Fruit fly (Drosophila melanogaster) whole organism, embryonic: ENCODE data around the gene mag.
"Not testable (repeated sequence)": the region's sequence is repeated elsewhere in the genome, so short reads cannot be mapped to it uniquely, and the experiment has no call there.

Experiments used
- CG11085 ChIP-seq: fragments of 200-800 bp; sonication (Bioruptor generic); IDR thresholded peaks from 2 replicates; pipeline ENCODE4 v1.3.6; 2022; ENCODE audit warnings: missing biosample characterization, missing genetic modification characterization
- CG12236 ChIP-seq: fragments of 200-800 bp; sonication (Bioruptor generic); optimal IDR thresholded peaks from 2 replicates; lab custom pipeline; 2016; ENCODE audit warnings: missing biosample characterization, missing genetic modification characterization
- CG12744 ChIP-seq: fragments of 200-800 bp; sonication (Bioruptor generic); optimal IDR thresholded peaks from 2 replicates; lab custom pipeline; 2016; ENCODE audit warnings: missing biosample characterization, missing genetic modification characterization
- CG14860 ChIP-seq: fragments of 200-800 bp; sonication (Bioruptor generic); IDR thresholded peaks from 3 replicates; pipeline ENCODE4 v1.3.6; 2022; ENCODE audit warnings: missing biosample characterization, missing genetic modification characterization; ENCODE audit not compliant: partially characterized antibody
- CG1529 ChIP-seq: fragments of 200-800 bp; sonication (Bioruptor generic); optimal IDR thresholded peaks from 3 replicates; lab custom pipeline; 2018; ENCODE audit warnings: missing biosample characterization, missing genetic modification characterization
- CG16813 ChIP-seq: fragments of 200-800 bp; sonication (Bioruptor generic); IDR thresholded peaks from 3 replicates; pipeline ENCODE4 v1.3.6; 2022; ENCODE audit warnings: missing biosample characterization, missing genetic modification characterization; ENCODE audit not compliant: partially characterized antibody
- CG34422 ChIP-seq: fragments of 200-800 bp; sonication (Bioruptor generic); IDR thresholded peaks from 3 replicates; pipeline ENCODE4 v1.3.6; 2022; ENCODE audit warnings: missing biosample characterization, missing genetic modification characterization
- CG6791 ChIP-seq: fragments of 200-800 bp; sonication (Bioruptor generic); IDR thresholded peaks from 3 replicates; pipeline ENCODE4 v1.3.6; 2022; ENCODE audit warnings: missing biosample characterization, missing genetic modification characterization; ENCODE audit not compliant: partially characterized antibody
- CG6854 ChIP-seq: fragments of 200-800 bp; sonication (Bioruptor generic); optimal IDR thresholded peaks from 3 replicates; lab custom pipeline; 2017; ENCODE audit warnings: missing biosample characterization, mild to moderate bottlenecking, missing genetic modification characterization
- CG7357 ChIP-seq: fragments of 200-800 bp; sonication (Bioruptor generic); IDR thresholded peaks from 3 replicates; pipeline ENCODE4 v1.3.6; 2022; ENCODE audit warnings: missing biosample characterization, missing genetic modification characterization
- CG7745 ChIP-seq: fragments of 200-800 bp; sonication (Bioruptor generic); optimal IDR thresholded peaks from 2 replicates; lab custom pipeline; 2018; ENCODE audit warnings: missing biosample characterization, mild to moderate bottlenecking, missing genetic modification characterization, moderate library complexity
- CG7963 ChIP-seq: fragments of 200-800 bp; sonication (Bioruptor generic); IDR thresholded peaks from 3 replicates; pipeline ENCODE4 v1.3.6; 2022; ENCODE audit warnings: missing biosample characterization, missing genetic modification characterization; ENCODE audit not compliant: partially characterized antibody
- CG8478 ChIP-seq: fragments of >200 bp; optimal IDR thresholded peaks from 2 replicates; lab custom pipeline; 2018
- CG8944 ChIP-seq: fragments of 200-800 bp; sonication (Bioruptor generic); optimal IDR thresholded peaks from 3 replicates; lab custom pipeline; 2016; ENCODE audit warnings: missing biosample characterization, missing genetic modification characterization
- CG9727 ChIP-seq: fragments of 200-800 bp; sonication (Bioruptor generic); optimal IDR thresholded peaks from 3 replicates; lab custom pipeline; 2017; ENCODE audit warnings: missing biosample characterization, mild to moderate bottlenecking, missing genetic modification characterization
- Dll ChIP-seq: fragments of 200-800 bp; sonication (Bioruptor generic); IDR thresholded peaks from 4 replicates; pipeline ENCODE4 v1.3.6; 2022; ENCODE audit warnings: missing biosample characterization, missing genetic modification characterization; ENCODE audit not compliant: partially characterized antibody
- Doc3 ChIP-seq: fragments of 200-800 bp; sonication (Bioruptor generic); IDR thresholded peaks from 3 replicates; pipeline ENCODE4 v1.3.6; 2022; ENCODE audit warnings: missing biosample characterization, missing genetic modification characterization; ENCODE audit not compliant: partially characterized antibody
- Dp ChIP-seq: fragments of 200-800 bp; sonication (Bioruptor generic); optimal IDR thresholded peaks from 2 replicates; lab custom pipeline; 2018; ENCODE audit warnings: missing biosample characterization, mild to moderate bottlenecking, missing genetic modification characterization, moderate library complexity
- Ets65A ChIP-seq: fragments of 200-800 bp; sonication (Bioruptor generic); peaks from one replicate; lab custom pipeline; 2016; ENCODE audit warnings: missing biosample characterization, missing genetic modification characterization
- HLH4C ChIP-seq: fragments of 200-800 bp; sonication (Bioruptor generic); IDR thresholded peaks from 3 replicates; pipeline ENCODE4 v1.3.6; 2022; ENCODE audit warnings: missing biosample characterization, missing genetic modification characterization; ENCODE audit not compliant: partially characterized antibody
- HLH54F ChIP-seq: fragments of 200-800 bp; sonication (Bioruptor generic); optimal IDR thresholded peaks from 3 replicates; lab custom pipeline; 2016; ENCODE audit warnings: missing biosample characterization, missing genetic modification characterization
- MTF-1 ChIP-seq: fragments of 200-800 bp; sonication (Bioruptor generic); optimal IDR thresholded peaks from 2 replicates; lab custom pipeline; 2018; ENCODE audit warnings: missing biosample characterization, mild to moderate bottlenecking, missing genetic modification characterization, borderline replicate concordance
- Scr ChIP-seq: fragments of 200-800 bp; sonication (Bioruptor generic); IDR thresholded peaks from 2 replicates; pipeline ENCODE4 v1.3.6; 2022; ENCODE audit warnings: missing biosample characterization, missing genetic modification characterization; ENCODE audit not compliant: partially characterized antibody
- Sry-β ChIP-seq: fragments of 200-800 bp; sonication (Bioruptor generic); optimal IDR thresholded peaks from 2 replicates; lab custom pipeline; 2018; ENCODE audit warnings: missing biosample characterization, mild to moderate bottlenecking, missing genetic modification characterization, moderate library complexity
- abd-A ChIP-seq: fragments of 200-800 bp; sonication (Bioruptor generic); optimal IDR thresholded peaks from 3 replicates; lab custom pipeline; 2019; ENCODE audit warnings: missing biosample characterization, mild to moderate bottlenecking, missing genetic modification characterization, moderate library complexity
- btn ChIP-seq: fragments of 200-800 bp; sonication (Bioruptor generic); optimal IDR thresholded peaks from 2 replicates; lab custom pipeline; 2016; ENCODE audit warnings: missing biosample characterization, missing genetic modification characterization
- emc ChIP-seq: fragments of 200-800 bp; sonication (Bioruptor generic); optimal IDR thresholded peaks from 2 replicates; lab custom pipeline; 2016; ENCODE audit warnings: missing biosample characterization, missing genetic modification characterization
- eve ChIP-seq, 2 experiments: fragments of >200 bp; optimal IDR thresholded peaks; 2 replicates each; lab custom pipeline; 2017; ENCODE audit warnings: missing biosample characterization in 2 of 2, missing genetic modification characterization in 2 of 2
- fd96Cb ChIP-seq: fragments of 200-800 bp; sonication (Bioruptor generic); optimal IDR thresholded peaks from 2 replicates; lab custom pipeline; 2018; ENCODE audit warnings: missing biosample characterization, mild to moderate bottlenecking, missing genetic modification characterization, moderate library complexity
- gsb ChIP-seq: fragments of 200-800 bp; sonication (Bioruptor generic); IDR thresholded peaks from 2 replicates; pipeline ENCODE4 v1.3.6; 2022; ENCODE audit warnings: missing biosample characterization, missing genetic modification characterization
- hkb ChIP-seq, 2 experiments: fragments of 200-800 bp in 1 of 2; fragments of >200 bp in 1 of 2; sonication (Bioruptor generic) in 1 of 2; IDR thresholded peaks in 1 of 2; optimal IDR thresholded peaks in 1 of 2; 2 replicates each; pipeline versions ENCODE4 v1.3.6 to Lab custom; 2017 to 2022; ENCODE audit warnings: missing biosample characterization in 1 of 2, missing genetic modification characterization in 1 of 2
- inv ChIP-seq: fragments of 200-800 bp; sonication (Bioruptor generic); IDR thresholded peaks from 2 replicates; pipeline ENCODE4 v1.3.6; 2022; ENCODE audit warnings: missing biosample characterization, missing genetic modification characterization; ENCODE audit not compliant: partially characterized antibody
- knrl ChIP-seq: fragments of 200-800 bp; sonication (Bioruptor generic); IDR thresholded peaks from 3 replicates; pipeline ENCODE4 v1.3.6; 2022; ENCODE audit warnings: missing biosample characterization, missing genetic modification characterization; ENCODE audit not compliant: partially characterized antibody
- mld ChIP-seq: fragments of 200-800 bp; sonication (Bioruptor generic); IDR thresholded peaks from 3 replicates; pipeline ENCODE4 v1.3.6; 2022; ENCODE audit warnings: missing biosample characterization, missing genetic modification characterization; ENCODE audit not compliant: partially characterized antibody
- nerfin-2 ChIP-seq: fragments of 200-800 bp; sonication (Bioruptor generic); IDR thresholded peaks from 2 replicates; pipeline ENCODE4 v1.3.6; 2022; ENCODE audit warnings: missing biosample characterization, missing genetic modification characterization; ENCODE audit not compliant: partially characterized antibody
- onecut ChIP-seq: fragments of 200-800 bp; sonication (Bioruptor generic); IDR thresholded peaks from 2 replicates; pipeline ENCODE4 v1.3.6; 2022; ENCODE audit warnings: missing biosample characterization, missing genetic modification characterization
- pho ChIP-seq: fragments of 200-800 bp; sonication (Bioruptor generic); optimal IDR thresholded peaks from 2 replicates; lab custom pipeline; 2016; ENCODE audit warnings: missing biosample characterization, missing genetic modification characterization
- tna ChIP-seq: fragments of 200-800 bp; sonication (Bioruptor generic); IDR thresholded peaks from 2 replicates; pipeline ENCODE4 v1.3.6; 2022; ENCODE audit warnings: missing biosample characterization, missing genetic modification characterization; ENCODE audit not compliant: partially characterized antibody
- toy ChIP-seq: fragments of 200-800 bp; sonication (Bioruptor generic); IDR thresholded peaks from 2 replicates; pipeline ENCODE4 v1.3.6; 2022; ENCODE audit warnings: missing biosample characterization, missing genetic modification characterization
- vnd ChIP-seq: fragments of 200-800 bp; sonication (Bioruptor generic); IDR thresholded peaks from 3 replicates; pipeline ENCODE4 v1.3.6; 2022; ENCODE audit warnings: missing biosample characterization, missing genetic modification characterization; ENCODE audit not compliant: partially characterized antibody

mag gene

DNA sequence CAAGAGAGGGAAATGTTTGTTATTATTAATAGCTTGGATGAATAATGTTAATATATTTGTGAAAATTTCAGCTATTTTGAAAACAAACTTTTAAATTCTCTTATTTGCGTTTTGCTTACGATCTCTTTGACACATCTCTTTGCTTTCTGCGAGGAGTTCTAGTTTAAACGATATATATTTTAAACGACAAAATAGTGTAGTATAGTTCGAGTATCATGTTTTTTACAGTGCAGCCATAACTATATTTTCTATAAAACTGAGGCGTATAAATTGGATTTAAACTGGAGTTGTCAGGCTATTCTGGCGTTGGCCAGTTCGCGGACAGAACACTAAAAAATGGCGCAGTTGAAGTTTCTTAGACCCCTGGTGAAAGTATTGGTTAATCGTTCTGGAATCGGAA is 39.1 kb downstream of the mag start, which contains the start of gene CG18281:
CG18281 (plus strand) TSS at position 301 of the 400 bp plus-strand sequence.
- TF ChIP-seq Doc3; CG9727 (GFP tag; lab: Kevin White, UChicago); CG11085: not testable (repeated sequence)

- TF ChIP-seq toy (GFP tag; lab: Robert Waterston, UW) (no peak), CG14860 (GFP tag; lab: Robert Waterston, UW) (peak; percentile 58; the same call in 2 of the 3 replicates), CG8944 (GFP tag; lab: Kevin White, UChicago) (no peak), Dp (GFP tag; lab: Kevin White, UChicago) (no peak), pho (no peak), mld (GFP tag; lab: Robert Waterston, UW) (0 out of 3 replicates have a peak, but pooled peaks have one; percentile 35), CG6791 (GFP tag; lab: Robert Waterston, UW) (peak; percentile 54; the same call in 2 of the 3 replicates), Ets65A (GFP tag; lab: Kevin White, UChicago) (peak; percentile 52), Scr (GFP tag; lab: Robert Waterston, UW) (peak; percentile 46), nerfin-2 (GFP tag; lab: Robert Waterston, UW) (peak; percentile 54), CG12236 (GFP tag; lab: Kevin White, UChicago) (no peak), knrl (GFP tag; lab: Robert Waterston, UW) (peak; percentile 11; the same call in 1 of the 3 replicates), onecut (GFP tag; lab: Robert Waterston, UW) (no peak), eve (GFP tag; optimal IDR thresholded peaks at IDR 0.05; lab: Kevin White, UChicago) (no peak), CG7357 (no peak), MTF-1 (GFP tag; lab: Kevin White, UChicago) (no peak), inv (GFP tag; lab: Robert Waterston, UW) (peak; percentile 25; the same call in 1 of the 2 replicates), HLH54F (no peak), CG11085 (no peak), btn (GFP tag; lab: Kevin White, UChicago) (no peak), abd-A (tag; lab: Kevin White, UChicago) (no peak), Sry-β (no peak), CG12744 (GFP tag; lab: Kevin White, UChicago) (no peak), CG34422 (GFP tag; lab: Robert Waterston, UW) (no peak), fd96Cb (tag; lab: Kevin White, UChicago) (no peak), vnd (GFP tag; lab: Robert Waterston, UW) (0 out of 3 replicates have a peak, but pooled peaks have one; percentile 36), gsb (GFP tag; lab: Robert Waterston, UW) (no peak), CG16813 (GFP tag; lab: Robert Waterston, UW) (peak; percentile 78), CG7963 (GFP tag; lab: Robert Waterston, UW) (peak; percentile 42; the same call in 2 of the 3 replicates), CG8478 (no peak), emc (GFP tag; lab: Kevin White, UChicago) (no peak), CG7745 (tag; lab: Kevin White, UChicago) (no peak), Dll (0 out of 4 replicates have a peak, but pooled peaks have one; percentile 24), hkb (optimal IDR thresholded peaks at IDR 0.05; lab: Kevin White, UChicago) (no peak), hkb (GFP tag; IDR thresholded peaks at IDR 0.05; lab: Robert Waterston, UW) (no peak), CG1529 (GFP tag; lab: Kevin White, UChicago) (no peak), tna (GFP tag; lab: Robert Waterston, UW) (peak; percentile 50; the same call in 1 of the 2 replicates), HLH4C (GFP tag; lab: Robert Waterston, UW) (peak; percentile 62; the same call in 2 of the 3 replicates), CG6854 (GFP tag; lab: Kevin White, UChicago) (no peak)
- TF ChIP-seq, all 482 proteins: peak for 14
Measured at dm6 chr3L:20503256-20503655, 42.8 kb downstream of the mag start.
